Worm (Caenorhabditis elegans) whole organism, L4 larva: ENCODE data around the gene rsf-1.
A peak's percentile ranks its signal among the peaks of the same experiment; 100 is the strongest.

Source experiments
- F10B5.3 ChIP-seq: sonication (generic microtip); optimal IDR thresholded peaks from 2 replicates; lab custom pipeline; 2016; ENCODE audit warnings: mild to moderate bottlenecking, missing genetic modification characterization, missing compliant biosample characterization
- R02D3.7 ChIP-seq: fragments of 150-350 bp; sonication (generic microtip); optimal IDR thresholded peaks from 3 replicates; lab custom pipeline; 2014; ENCODE audit warnings: missing biosample characterization, missing genetic modification characterization
- T26A8.4 ChIP-seq: fragments of 200-800 bp; sonication (Bioruptor generic); IDR thresholded peaks from 2 replicates; pipeline ENCODE4 v1.3.6; 2022; ENCODE audit warnings: missing genetic modification characterization, missing compliant biosample characterization
- Y75B8A.6 ChIP-seq: fragments of 200-800 bp; sonication (Bioruptor generic); IDR thresholded peaks from 2 replicates; pipeline ENCODE4 v1.3.6; 2022; ENCODE audit warnings: missing genetic modification reagents, missing genetic modification characterization, missing compliant biosample characterization
- ZK546.5 ChIP-seq, 2 experiments: sonication (generic microtip); optimal IDR thresholded peaks; 2 replicates each; lab custom pipeline; 2017; ENCODE audit warnings: missing biosample characterization in 2 of 2, missing genetic modification characterization in 2 of 2
- aha-1 ChIP-seq: fragments of 150-350 bp; peaks from one replicate; lab custom pipeline; 2014; ENCODE audit warnings: missing biosample characterization, missing genetic modification characterization
- ceh-28 ChIP-seq: fragments of 150-350 bp; optimal IDR thresholded peaks from 2 replicates; lab custom pipeline; 2014; ENCODE audit warnings: missing biosample characterization, missing genetic modification reagents, missing genetic modification characterization
- ceh-44 ChIP-seq: fragments of 200-800 bp; sonication (Bioruptor generic); IDR thresholded peaks from 2 replicates; pipeline ENCODE4 v1.3.6; 2022; ENCODE audit warnings: missing genetic modification reagents, missing genetic modification characterization, missing compliant biosample characterization
- ceh-62 ChIP-seq: sonication (generic microtip); optimal IDR thresholded peaks from 2 replicates; lab custom pipeline; 2017; ENCODE audit warnings: missing biosample characterization, missing genetic modification characterization
- dve-1 ChIP-seq: sonication (generic microtip); optimal IDR thresholded peaks from 2 replicates; lab custom pipeline; 2017; ENCODE audit warnings: antibody characterized with exemption, mild to moderate bottlenecking, missing genetic modification characterization, missing compliant biosample characterization; ENCODE audit not compliant: insufficient read depth
- gei-8 ChIP-seq: fragments of 200-800 bp; sonication (Bioruptor generic); optimal IDR thresholded peaks from 2 replicates; lab custom pipeline; 2018; ENCODE audit warnings: mild to moderate bottlenecking, missing genetic modification characterization, missing compliant biosample characterization
- hlh-11 ChIP-seq: fragments of 200-800 bp; sonication (Bioruptor generic); optimal IDR thresholded peaks from 2 replicates; lab custom pipeline; 2018; ENCODE audit warnings: mild to moderate bottlenecking, missing genetic modification characterization, missing compliant biosample characterization
- lim-7 ChIP-seq: fragments of 200-800 bp; sonication (Bioruptor generic); IDR thresholded peaks from 2 replicates; pipeline ENCODE4 v1.3.6; 2022; ENCODE audit warnings: missing genetic modification characterization, missing compliant biosample characterization
- lin-13 ChIP-seq: fragments of 150-350 bp; optimal IDR thresholded peaks from 2 replicates; lab custom pipeline; 2014; ENCODE audit warnings: missing biosample characterization, missing genetic modification reagents, missing genetic modification characterization
- lin-29 ChIP-seq: fragments of 200-800 bp; sonication (Bioruptor generic); IDR thresholded peaks from 2 replicates; pipeline ENCODE4 v1.3.6; 2022; ENCODE audit warnings: missing genetic modification reagents, missing genetic modification characterization, missing compliant biosample characterization
- lin-38 ChIP-seq: fragments of 200-800 bp; sonication (Bioruptor generic); IDR thresholded peaks from 2 replicates; pipeline ENCODE4 v1.3.6; 2022; ENCODE audit warnings: missing genetic modification reagents, missing genetic modification characterization, missing compliant biosample characterization
- lin-39 ChIP-seq: fragments of 150-350 bp; optimal IDR thresholded peaks from 2 replicates; lab custom pipeline; 2014; ENCODE audit warnings: missing biosample characterization, missing genetic modification reagents, missing genetic modification characterization
- madf-5 ChIP-seq, 2 experiments: fragments of 200-800 bp; sonication (Bioruptor generic); IDR thresholded peaks; 2 replicates each; pipeline ENCODE4 v1.3.6; 2022; ENCODE audit warnings: missing compliant biosample characterization in 2 of 2, missing genetic modification characterization in 2 of 2
- mdt-29 ChIP-seq: fragments of 200-800 bp; sonication (Bioruptor generic); IDR thresholded peaks from 2 replicates; pipeline ENCODE4 v1.3.6; 2022; ENCODE audit warnings: missing genetic modification reagents, missing genetic modification characterization, missing compliant biosample characterization
- nhr-11 ChIP-seq: fragments of 150-350 bp; optimal IDR thresholded peaks from 2 replicates; lab custom pipeline; 2014; ENCODE audit warnings: missing biosample characterization, missing genetic modification characterization
- nhr-41 ChIP-seq: fragments of 200-800 bp; sonication (Bioruptor generic); IDR thresholded peaks from 2 replicates; pipeline ENCODE4 v1.3.6; 2022; ENCODE audit warnings: missing genetic modification reagents, missing genetic modification characterization, missing compliant biosample characterization
- nhr-42 ChIP-seq: fragments of 200-800 bp; sonication (Bioruptor generic); IDR thresholded peaks from 2 replicates; pipeline ENCODE4 v1.3.6; 2022; ENCODE audit warnings: missing genetic modification characterization, missing compliant biosample characterization
- nhr-48 ChIP-seq: sonication (generic microtip); optimal IDR thresholded peaks from 2 replicates; lab custom pipeline; 2016; ENCODE audit warnings: mild to moderate bottlenecking, missing genetic modification characterization, missing compliant biosample characterization
- nhr-76 ChIP-seq: fragments of 150-350 bp; optimal IDR thresholded peaks from 2 replicates; lab custom pipeline; 2014; ENCODE audit warnings: missing biosample characterization, missing genetic modification characterization
- set-16 ChIP-seq: fragments of 200-800 bp; sonication (Bioruptor generic); IDR thresholded peaks from 2 replicates; pipeline ENCODE4 v1.3.6; 2022; ENCODE audit warnings: missing genetic modification reagents, missing genetic modification characterization, missing compliant biosample characterization
- spr-1 ChIP-seq: sonication (generic microtip); optimal IDR thresholded peaks from 2 replicates; lab custom pipeline; 2016; ENCODE audit warnings: mild to moderate bottlenecking, missing genetic modification characterization, missing compliant biosample characterization
- tra-1 ChIP-seq: fragments of 200-800 bp; sonication (Bioruptor generic); IDR thresholded peaks from 2 replicates; pipeline ENCODE4 v1.3.6; 2022; ENCODE audit warnings: missing genetic modification reagents, missing genetic modification characterization, missing compliant biosample characterization
- unc-39 ChIP-seq: sonication (generic microtip); optimal IDR thresholded peaks from 2 replicates; lab custom pipeline; 2017; ENCODE audit warnings: missing biosample characterization, missing genetic modification characterization
- vab-7 ChIP-seq: fragments of 200-800 bp; sonication (Bioruptor generic); IDR thresholded peaks from 2 replicates; pipeline ENCODE4 v1.3.6; 2022; ENCODE audit warnings: missing genetic modification reagents, missing genetic modification characterization, missing compliant biosample characterization
- zag-1 ChIP-seq: fragments of 150-350 bp; optimal IDR thresholded peaks from 2 replicates; lab custom pipeline; 2014; ENCODE audit warnings: missing biosample characterization, missing genetic modification characterization
- ztf-11 ChIP-seq: fragments of 150-350 bp; optimal IDR thresholded peaks from 2 replicates; lab custom pipeline; 2014; ENCODE audit warnings: missing biosample characterization, missing genetic modification characterization
- ztf-7 ChIP-seq: fragments of 150-350 bp; optimal IDR thresholded peaks from 2 replicates; lab custom pipeline; 2014; ENCODE audit warnings: missing biosample characterization, missing genetic modification characterization

Gene rsf-1

ce11 chrII:11347878-11348556, 41.8 kb downstream of the rsf-1 start, which contains the start of the genes B0491.6 and pigm-1 (continued):
- TF ChIP-seq madf-5 (GFP tag; IDR thresholded peaks at IDR 0.05; lab: Robert Waterston, UW) (no peak), unc-39 (tag; lab: Kevin White, UChicago) (no peak), spr-1 (tag; lab: Kevin White, UChicago) (peak; percentile 49), ceh-62 (tag; lab: Kevin White, UChicago) (no peak), nhr-42 (GFP tag; lab: Robert Waterston, UW) (no peak), T26A8.4 (GFP tag; lab: Robert Waterston, UW) (no peak), ztf-7 (tag; lab: Kevin White, UChicago) (no peak), hlh-11 (tag; lab: Kevin White, UChicago) (peak; percentile 70), tra-1 (no peak), gei-8 (GFP tag; lab: Kevin White, UChicago) (no peak), R02D3.7 (no peak), ZK546.5 (tag; optimal IDR thresholded peaks at IDR 0.05; lab: Kevin White, UChicago) (no peak), nhr-76 (tag; lab: Kevin White, UChicago) (no peak), lin-38 (GFP tag; lab: Robert Waterston, UW) (peak; percentile 76), lim-7 (GFP tag; lab: Robert Waterston, UW) (no peak), dve-1 (tag; lab: Kevin White, UChicago) (peak; percentile 76), vab-7 (no peak)

ce11 chrII:11349892-11350291, 43.7 kb downstream of the rsf-1 start, which contains the start of gene dph-5:
dph-5 (plus strand) TSS chrII:11350192.
- TF ChIP-seq aha-1 (tag; lab: Kevin White, UChicago) (peak; percentile 23), zag-1 (tag; lab: Kevin White, UChicago) (no peak)

- TF ChIP-seq nhr-11 (tag; lab: Kevin White, UChicago): no peak
- no peak for TF ChIP-seq nhr-48 (tag; lab: Kevin White, UChicago)
- no peak for TF ChIP-seq lin-39 (tag; lab: Kevin White, UChicago)
- TF ChIP-seq lin-13 (GFP tag; lab: Kevin White, UChicago): no peak
- no peak for TF ChIP-seq set-16 (GFP tag; lab: Robert Waterston, UW)
- no peak for TF ChIP-seq ceh-44
- TF ChIP-seq ceh-28: no peak
- TF ChIP-seq lin-29 (GFP tag; lab: Robert Waterston, UW): no peak
- TF ChIP-seq vab-7: no peak
- TF ChIP-seq lin-38 (GFP tag; lab: Robert Waterston, UW): no peak
- TF ChIP-seq madf-5 (GFP tag; IDR thresholded peaks at IDR 0.05; lab: Robert Waterston, UW): no peak
- TF ChIP-seq F10B5.3 (tag; lab: Kevin White, UChicago): no peak
- TF ChIP-seq ztf-11 (tag; lab: Kevin White, UChicago): no peak
- no peak for TF ChIP-seq Y75B8A.6 (GFP tag; lab: Robert Waterston, UW)
- no peak for TF ChIP-seq nhr-41
These were observed 45.4 kb downstream of the rsf-1 start, which contains the start of gene clh-2 for ce11 chrII:11351599-11351998. clh-2 (plus strand) TSS chrII:11351899.

ce11 chrII:11353471-11353870, 47.3 kb downstream of the rsf-1 start:
- TF ChIP-seq mdt-29 (GFP tag; lab: Robert Waterston, UW): no peak
